Worm (Caenorhabditis elegans) whole organism, L4 larva: ENCODE results near the gene M04D8.4.

Experiments used
- egl-27 ChIP-seq: sonication (generic microtip); optimal IDR thresholded peaks from 3 replicates; lab custom pipeline; 2017; ENCODE audit warnings: missing biosample characterization, missing genetic modification reagents, missing genetic modification characterization
- fkh-10 ChIP-seq: fragments of 150-350 bp; optimal IDR thresholded peaks from 2 replicates; lab custom pipeline; 2014; ENCODE audit warnings: missing biosample characterization, missing genetic modification reagents, missing genetic modification characterization
- fos-1 ChIP-seq: fragments of 150-350 bp; optimal IDR thresholded peaks from 2 replicates; lab custom pipeline; 2014; ENCODE audit warnings: missing biosample characterization, missing genetic modification characterization
- hmg-1.1 ChIP-seq: fragments of 200-800 bp; sonication (Bioruptor generic); IDR thresholded peaks from 2 replicates; pipeline ENCODE4 v1.3.6; 2022; ENCODE audit warnings: missing genetic modification reagents, missing genetic modification characterization, missing compliant biosample characterization
- lin-38 ChIP-seq: fragments of 200-800 bp; sonication (Bioruptor generic); IDR thresholded peaks from 2 replicates; pipeline ENCODE4 v1.3.6; 2022; ENCODE audit warnings: missing genetic modification reagents, missing genetic modification characterization, missing compliant biosample characterization
- mdl-1 ChIP-seq, 2 experiments: fragments of 150-350 bp in 1 of 2; sonication (generic microtip) in 1 of 2; optimal IDR thresholded peaks; 2 replicates each; lab custom pipeline; 2014 to 2017; ENCODE audit warnings: missing biosample characterization in 2 of 2, missing genetic modification characterization in 2 of 2
- nhr-111 ChIP-seq: fragments of 200-800 bp; sonication (Bioruptor generic); optimal IDR thresholded peaks from 2 replicates; lab custom pipeline; 2018; ENCODE audit warnings: mild to moderate bottlenecking, missing genetic modification characterization, missing compliant biosample characterization
- nhr-41 ChIP-seq: fragments of 200-800 bp; sonication (Bioruptor generic); IDR thresholded peaks from 2 replicates; pipeline ENCODE4 v1.3.6; 2022; ENCODE audit warnings: missing genetic modification reagents, missing genetic modification characterization, missing compliant biosample characterization
- tag-97 ChIP-seq: fragments of 200-800 bp; sonication (Bioruptor generic); IDR thresholded peaks from 2 replicates; pipeline ENCODE4 v1.3.6; 2022; ENCODE audit warnings: missing genetic modification characterization, missing compliant biosample characterization
- tra-1 ChIP-seq: fragments of 200-800 bp; sonication (Bioruptor generic); IDR thresholded peaks from 2 replicates; pipeline ENCODE4 v1.3.6; 2022; ENCODE audit warnings: missing genetic modification reagents, missing genetic modification characterization, missing compliant biosample characterization

- TF ChIP-seq fkh-10 = no peak
- TF ChIP-seq tra-1 (GFP tag; lab: Robert Waterston, UW) = no peak
- TF ChIP-seq hmg-1.1 (GFP tag; lab: Robert Waterston, UW) = no peak
- TF ChIP-seq lin-38 (GFP tag; lab: Robert Waterston, UW) = no peak
- TF ChIP-seq tag-97 (GFP tag; lab: Robert Waterston, UW) = no peak
- TF ChIP-seq nhr-41 = no peak
- no peak for TF ChIP-seq egl-27 (tag; lab: Kevin White, UChicago)
- TF ChIP-seq fos-1 = no peak
- TF ChIP-seq nhr-111 (GFP tag; lab: Kevin White, UChicago) = no peak
- TF ChIP-seq mdl-1 (tag; optimal IDR thresholded peaks at IDR 0.05; lab: Kevin White, UChicago) = no peak
Measured at ce11 chrIII:9986827-9987429, 43.5 kb downstream of the M04D8.4 start, which contains the start of gene C05B5.12.
